Fruit fly (Drosophila melanogaster) Kc167 (cell line): ENCODE results near the gene ND-B14.5A.

Experiments used
- Sin3A ChIP-seq: fragments of >200 bp; optimal IDR thresholded peaks from 2 replicates; lab custom pipeline; 2018; ENCODE audit warnings: missing external identifiers
- insv ChIP-seq: fragments of >200 bp; optimal IDR thresholded peaks from 3 replicates; lab custom pipeline; 2018; ENCODE audit warnings: missing external identifiers
- ttk ChIP-seq: sonication (Bioruptor generic); optimal IDR thresholded peaks from 2 replicates; lab custom pipeline; 2017; ENCODE audit warnings: missing external identifiers

- TF ChIP-seq Sin3A (no peak), insv (lab: Kevin White, UChicago) (no peak), ttk (lab: Kevin White, UChicago) (no peak)
Observed at dm6 chrX:2199303-2199702, 27.0 kb downstream of the ND-B14.5A start.
